Worm (Caenorhabditis elegans) whole organism, early embryonic: ENCODE results near the gene lact-4.

Experiments
- ama-1 ChIP-seq: fragments of 150-350 bp; optimal IDR thresholded peaks from 2 replicates; lab custom pipeline; 2014
- ceh-36 ChIP-seq: sonication (generic microtip); optimal IDR thresholded peaks from 2 replicates; lab custom pipeline; 2016; ENCODE audit warnings: missing genetic modification characterization, inconsistent platforms, missing compliant biosample characterization
- flt-1 ChIP-seq: fragments of 200-800 bp; sonication (Bioruptor generic); IDR thresholded peaks from 2 replicates; pipeline ENCODE4 v1.3.6; 2022; ENCODE audit warnings: missing genetic modification characterization, missing compliant biosample characterization
- hmbx-1 ChIP-seq: sonication (generic microtip); optimal IDR thresholded peaks from 2 replicates; lab custom pipeline; 2016; ENCODE audit warnings: mild to moderate bottlenecking, missing genetic modification characterization, missing compliant biosample characterization
- hmg-4 ChIP-seq: fragments of 200-800 bp; sonication (Bioruptor generic); optimal IDR thresholded peaks from 2 replicates; lab custom pipeline; 2018; ENCODE audit warnings: mild to moderate bottlenecking, missing genetic modification characterization, missing compliant biosample characterization
- pes-1 ChIP-seq: fragments of 200-800 bp; sonication (Bioruptor generic); IDR thresholded peaks from 2 replicates; pipeline ENCODE4 v1.3.6; 2022; ENCODE audit warnings: missing genetic modification reagents, missing genetic modification characterization, missing compliant biosample characterization
- scrt-1 ChIP-seq: fragments of 200-800 bp; sonication (Bioruptor generic); IDR thresholded peaks from 2 replicates; pipeline ENCODE4 v1.3.6; 2022; ENCODE audit warnings: missing genetic modification characterization, missing compliant biosample characterization
- tbx-37 ChIP-seq: fragments of 200-800 bp; sonication (Bioruptor generic); conservative IDR thresholded peaks from 2 replicates; pipeline ENCODE4 v1.3.6; 2022; ENCODE audit warnings: missing genetic modification reagents, missing genetic modification characterization, missing compliant biosample characterization

- TF ChIP-seq ama-1 (lab: Kevin White, UChicago) (no peak), hmbx-1 (tag; lab: Kevin White, UChicago) (no peak), flt-1 (GFP tag; lab: Robert Waterston, UW) (no peak), ceh-36 (tag; lab: Kevin White, UChicago) (peak; percentile 45), hmg-4 (no peak), scrt-1 (GFP tag; lab: Robert Waterston, UW) (no peak), tbx-37 (no peak), pes-1 (no peak)
Measured at ce11 chrII:8464448-8464898, 15.8 kb downstream of the lact-4 start, which contains the start of gene fars-3.
